Fruit fly (Drosophila melanogaster): ENCODE data around the gene CG33995.

The CG33995 gene

dm6 chr2L:5062799-5063404, 19.8 kb downstream of the CG33995 start:
- no peak for TF ChIP-seq usp (GFP tag; optimal IDR thresholded peaks at IDR 0.05)
- no peak for TF ChIP-seq EcR (GFP tag; optimal IDR thresholded peaks at IDR 0.05)
- no peak for TF ChIP-seq pan (optimal IDR thresholded peaks at IDR 0.05)
- TF ChIP-seq Dll (optimal IDR thresholded peaks at IDR 0.05): no peak
- no peak for TF ChIP-seq CG8478 (optimal IDR thresholded peaks at IDR 0.05)
- TF ChIP-seq psq (optimal IDR thresholded peaks at IDR 0.05): no peak

- TF ChIP-seq CG8478 (optimal IDR thresholded peaks at IDR 0.05) (no peak), psq (optimal IDR thresholded peaks at IDR 0.05) (no peak), EcR (GFP tag; optimal IDR thresholded peaks at IDR 0.05) (no peak)
Measured at dm6 chr2L:5063936-5064335, 20.9 kb downstream of the CG33995 start.

dm6 chr2L:5070797-5071579, 27.9 kb downstream of the CG33995 start, which contains the start of gene RpL37A:
TSS of gene RpL37A (plus strand) at chr2L:5070957.
- TF ChIP-seq usp (GFP tag; optimal IDR thresholded peaks at IDR 0.05): no peak
- TF ChIP-seq EcR (GFP tag; optimal IDR thresholded peaks at IDR 0.05): no peak
- TF ChIP-seq CG8478 (optimal IDR thresholded peaks at IDR 0.05): no peak
- TF ChIP-seq Dll (optimal IDR thresholded peaks at IDR 0.05): no peak
- no peak for TF ChIP-seq psq (optimal IDR thresholded peaks at IDR 0.05)
- no peak for TF ChIP-seq pan (optimal IDR thresholded peaks at IDR 0.05)

DNA sequence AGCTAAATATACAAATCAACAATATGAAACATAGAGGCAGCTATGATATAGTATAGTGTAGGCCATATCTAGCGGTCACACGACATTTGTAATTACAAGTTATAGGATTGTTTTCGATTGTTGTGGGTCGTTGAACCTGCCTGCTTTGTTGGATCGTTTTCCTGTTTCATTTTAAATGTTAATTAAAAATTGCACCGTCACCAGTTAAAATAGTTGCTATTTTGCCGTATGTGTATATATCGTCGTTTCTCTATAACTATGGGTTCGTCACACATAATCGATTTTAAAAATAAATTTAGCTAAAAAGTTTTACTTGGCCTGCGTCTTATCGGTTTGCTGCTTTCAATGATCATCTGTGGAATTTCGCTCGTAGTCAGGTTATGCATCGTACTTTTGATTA, 29.3 kb downstream of the CG33995 start:
- TF ChIP-seq pan (optimal IDR thresholded peaks at IDR 0.05): no peak
- TF ChIP-seq usp (GFP tag; optimal IDR thresholded peaks at IDR 0.05): no peak
- no peak for TF ChIP-seq Dll (optimal IDR thresholded peaks at IDR 0.05)
- no peak for TF ChIP-seq EcR (GFP tag; optimal IDR thresholded peaks at IDR 0.05)
- no peak for TF ChIP-seq psq (optimal IDR thresholded peaks at IDR 0.05)
- no peak for TF ChIP-seq CG8478 (optimal IDR thresholded peaks at IDR 0.05)

- TF ChIP-seq psq (optimal IDR thresholded peaks at IDR 0.05) (no peak), Dll (optimal IDR thresholded peaks at IDR 0.05) (no peak), CG8478 (optimal IDR thresholded peaks at IDR 0.05) (no peak), EcR (GFP tag; optimal IDR thresholded peaks at IDR 0.05) (no peak), usp (GFP tag; optimal IDR thresholded peaks at IDR 0.05) (no peak), pan (optimal IDR thresholded peaks at IDR 0.05) (no peak)
Measured at dm6 chr2L:5079200-5079599, 36.1 kb downstream of the CG33995 start.

DNA sequence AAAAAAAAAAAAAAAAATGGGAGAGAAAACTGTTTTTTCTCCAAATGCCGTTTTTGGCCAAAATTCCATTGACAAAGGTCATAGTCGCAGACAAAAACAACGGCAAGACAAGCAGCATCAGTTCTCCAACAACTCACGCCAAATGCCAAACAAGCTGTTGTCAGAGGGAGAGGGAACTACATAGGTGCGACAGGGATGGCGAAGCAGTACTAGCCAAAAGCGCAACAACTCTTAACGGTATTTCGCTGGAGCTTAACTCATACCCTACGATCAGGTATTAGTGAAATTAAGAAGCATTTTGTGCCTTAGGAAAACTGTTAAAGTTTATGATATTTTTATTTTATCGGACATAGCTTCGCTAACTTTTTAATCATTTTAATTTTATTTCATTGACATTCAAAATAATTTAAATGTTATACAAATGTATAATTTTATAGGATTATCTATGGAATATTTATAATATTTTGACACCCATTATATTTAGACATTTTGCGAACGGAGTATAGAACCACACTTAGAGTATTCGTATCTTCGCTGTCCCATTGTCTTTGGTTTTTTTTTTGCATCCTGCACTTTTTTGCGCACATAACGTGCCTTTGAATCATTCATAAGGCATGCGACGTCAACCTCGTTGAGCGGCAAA, 37.3 kb downstream of the CG33995 start:
- TF ChIP-seq EcR (GFP tag; optimal IDR thresholded peaks at IDR 0.05) (no peak), CG8478 (optimal IDR thresholded peaks at IDR 0.05) (no peak), Dll (optimal IDR thresholded peaks at IDR 0.05) (no peak), usp (GFP tag; optimal IDR thresholded peaks at IDR 0.05) (no peak), psq (optimal IDR thresholded peaks at IDR 0.05) (no peak), pan (optimal IDR thresholded peaks at IDR 0.05) (no peak)

- TF ChIP-seq Dll (optimal IDR thresholded peaks at IDR 0.05) (no peak), EcR (GFP tag; optimal IDR thresholded peaks at IDR 0.05) (peak in 1 of 2 experiments; percentile 18)
Measured at dm6 chr2L:5084586-5085257, 41.7 kb downstream of the CG33995 start.

DNA sequence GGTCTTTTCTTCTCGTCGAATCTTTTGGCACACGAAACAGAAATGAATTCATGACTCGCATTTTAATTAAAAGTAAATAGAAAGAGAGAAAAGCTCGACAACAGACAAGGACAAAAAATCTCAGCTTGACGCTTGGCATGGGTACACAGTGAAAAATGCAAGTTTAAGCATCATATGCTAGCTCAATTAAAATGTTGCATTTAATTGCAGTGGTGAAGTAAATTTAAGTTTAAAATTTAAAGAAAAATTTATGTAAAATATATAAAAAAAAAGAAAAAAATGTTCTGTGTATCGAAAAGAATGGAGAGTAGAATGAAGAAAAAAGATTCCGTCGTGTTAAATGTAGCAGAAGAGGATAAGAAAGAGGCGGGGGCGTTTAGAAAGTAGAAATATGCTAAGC, 42.5 kb downstream of the CG33995 start:
- TF ChIP-seq CG8478 (optimal IDR thresholded peaks at IDR 0.05): no peak
- no peak for TF ChIP-seq EcR (GFP tag; optimal IDR thresholded peaks at IDR 0.05)
- TF ChIP-seq Dll (optimal IDR thresholded peaks at IDR 0.05): no peak
- TF ChIP-seq pan (optimal IDR thresholded peaks at IDR 0.05): no peak
- TF ChIP-seq usp (GFP tag; optimal IDR thresholded peaks at IDR 0.05): no peak
- TF ChIP-seq psq (optimal IDR thresholded peaks at IDR 0.05): no peak

DNA sequence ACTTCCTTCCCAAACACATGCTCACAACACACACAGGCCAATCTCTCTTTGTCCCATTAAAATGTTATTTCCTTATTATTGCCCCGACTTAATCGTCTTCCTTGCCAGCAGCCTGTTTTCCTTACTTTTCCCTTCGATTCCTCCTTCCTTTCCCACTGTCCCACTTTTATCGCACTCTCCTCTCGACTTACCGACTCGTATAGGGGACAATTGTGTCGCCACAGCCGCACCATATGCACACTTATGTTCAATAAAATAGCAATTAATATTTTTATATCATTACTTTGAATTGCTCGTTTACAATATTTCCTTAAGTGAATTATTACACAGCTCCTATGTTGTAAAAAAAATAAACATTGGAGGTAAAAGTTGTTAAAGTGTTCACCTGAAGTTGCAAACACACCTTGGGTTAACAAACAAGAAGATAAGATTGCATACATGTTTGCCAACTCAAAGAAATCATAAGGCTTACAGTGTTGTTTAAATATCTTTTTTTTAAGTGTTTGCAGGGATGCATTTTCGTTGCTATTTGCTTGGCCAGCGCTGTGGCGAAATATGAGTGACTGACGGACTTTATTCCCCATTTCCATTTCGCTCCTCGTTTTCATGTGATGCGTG, 43.9 kb downstream of the CG33995 start:
- TF ChIP-seq usp (GFP tag; optimal IDR thresholded peaks at IDR 0.05): no peak
- no peak for TF ChIP-seq EcR (GFP tag; optimal IDR thresholded peaks at IDR 0.05)
- TF ChIP-seq pan (optimal IDR thresholded peaks at IDR 0.05): no peak
- no peak for TF ChIP-seq psq (optimal IDR thresholded peaks at IDR 0.05)
- no peak for TF ChIP-seq CG8478 (optimal IDR thresholded peaks at IDR 0.05)
- TF ChIP-seq Dll (optimal IDR thresholded peaks at IDR 0.05): no peak

DNA sequence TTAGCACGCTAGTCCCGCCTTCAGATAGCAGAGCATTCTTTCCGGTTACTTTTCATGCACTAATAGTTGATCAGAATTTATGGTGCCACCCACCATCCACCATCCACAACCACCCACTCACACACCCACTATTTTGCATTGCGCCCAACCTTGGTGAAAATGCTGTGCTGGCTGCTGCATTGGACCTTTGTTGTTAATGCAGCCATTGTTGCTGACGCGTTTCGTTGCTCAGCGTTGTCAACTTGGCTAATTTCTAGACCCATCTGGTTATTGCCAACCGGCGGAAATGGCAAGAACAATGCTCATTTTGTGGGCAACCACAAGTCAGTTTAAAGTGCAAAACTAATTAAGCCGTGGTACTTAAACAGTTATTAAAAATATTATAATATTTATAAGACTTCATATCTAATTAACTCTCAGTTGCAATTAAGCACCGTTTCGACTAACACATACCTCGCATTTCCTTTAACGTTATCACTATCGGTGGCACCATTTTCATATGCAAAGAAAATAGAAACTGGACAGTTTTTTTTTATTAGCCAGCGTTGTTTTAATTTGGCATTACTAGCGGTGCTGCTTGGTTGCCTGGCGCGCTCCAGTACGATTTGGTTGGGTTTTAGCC, 45.7 kb downstream of the CG33995 start:
- TF ChIP-seq Dll (optimal IDR thresholded peaks at IDR 0.05): no peak
- no peak for TF ChIP-seq psq (optimal IDR thresholded peaks at IDR 0.05)
- TF ChIP-seq usp (GFP tag; optimal IDR thresholded peaks at IDR 0.05): no peak
- no peak for TF ChIP-seq EcR (GFP tag; optimal IDR thresholded peaks at IDR 0.05)
- no peak for TF ChIP-seq CG8478 (optimal IDR thresholded peaks at IDR 0.05)
- TF ChIP-seq pan (optimal IDR thresholded peaks at IDR 0.05): no peak

dm6 chr2L:5089642-5090041, 46.6 kb downstream of the CG33995 start:
- no peak for TF ChIP-seq psq (optimal IDR thresholded peaks at IDR 0.05)

Measured in whole organism.